Worm (Caenorhabditis elegans): Measurements from ENCODE around the gene Y24D9B.1.

Gene Y24D9B.1

DNA sequence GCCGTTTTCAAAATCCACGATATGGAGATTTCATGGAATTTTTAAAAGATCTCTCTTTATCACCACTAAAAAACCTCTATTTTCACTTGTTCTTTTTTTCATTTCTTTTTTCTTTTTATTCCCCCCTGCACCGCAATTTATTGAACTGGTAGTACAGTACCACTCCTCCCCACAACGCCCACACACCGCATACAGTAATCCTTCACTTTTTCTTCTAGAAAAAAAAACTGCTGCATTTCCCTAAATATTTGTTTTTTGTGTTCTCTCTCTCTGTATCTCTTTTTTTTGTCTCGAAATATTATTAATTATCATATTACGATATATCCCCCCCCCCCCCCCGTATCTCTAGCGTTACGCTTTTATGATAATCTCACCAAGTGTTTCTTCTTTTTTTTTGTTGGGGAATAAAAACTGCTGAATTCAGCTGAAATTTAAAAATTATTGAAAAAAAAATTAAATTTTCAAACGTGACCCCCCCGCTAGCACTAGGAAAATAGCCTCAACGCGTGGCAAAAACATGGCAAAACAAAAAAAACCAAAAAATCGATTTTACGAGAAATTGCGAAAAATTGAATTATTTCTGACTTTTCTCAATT lies at the start of gene Y24D9B.1:
Y24D9B.1 (plus strand) TSS at position 546 of the 596 bp plus-strand sequence.
- TF ChIP-seq saeg-2 (GFP tag; IDR thresholded peaks at IDR 0.05) (no peak), lin-38 (GFP tag; IDR thresholded peaks at IDR 0.05) (peak; percentile 27)

DNA sequence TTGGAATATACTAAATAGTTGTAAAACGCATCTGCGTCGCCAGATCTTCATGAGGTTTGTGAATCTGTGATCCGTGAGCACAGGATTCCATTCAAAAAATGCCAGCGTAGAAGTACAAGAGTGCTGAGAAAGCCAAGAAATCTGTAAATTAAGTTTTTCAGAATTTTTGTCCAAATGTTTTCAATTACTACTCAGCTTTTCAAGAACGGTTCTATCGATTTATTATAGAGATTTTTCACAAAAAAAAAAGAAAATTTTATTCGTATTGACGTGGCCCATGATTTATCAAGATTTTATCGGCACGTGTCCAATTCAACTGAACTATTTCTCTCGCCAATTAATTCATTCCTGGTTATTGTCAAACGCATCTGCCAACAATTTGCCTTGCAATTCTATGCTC lies 47.9 kb upstream of the Y24D9B.1 start, which contains the start of gene F36A4.3:
F36A4.3 (plus strand) TSS at position 301 of the 400 bp plus-strand sequence.
- no peak for TF ChIP-seq mep-1 (tag; optimal IDR thresholded peaks at IDR 0.05)
- peak in 1 of 2 experiments; percentile 73 for TF ChIP-seq unc-62 (GFP tag; optimal IDR thresholded peaks at IDR 0.05 in 1 of 2)
- TF ChIP-seq unc-62 (tag; optimal IDR thresholded peaks at IDR 0.05) = no peak
- TF ChIP-seq fkh-10 (GFP tag; optimal IDR thresholded peaks at IDR 0.05) = no peak

DNA sequence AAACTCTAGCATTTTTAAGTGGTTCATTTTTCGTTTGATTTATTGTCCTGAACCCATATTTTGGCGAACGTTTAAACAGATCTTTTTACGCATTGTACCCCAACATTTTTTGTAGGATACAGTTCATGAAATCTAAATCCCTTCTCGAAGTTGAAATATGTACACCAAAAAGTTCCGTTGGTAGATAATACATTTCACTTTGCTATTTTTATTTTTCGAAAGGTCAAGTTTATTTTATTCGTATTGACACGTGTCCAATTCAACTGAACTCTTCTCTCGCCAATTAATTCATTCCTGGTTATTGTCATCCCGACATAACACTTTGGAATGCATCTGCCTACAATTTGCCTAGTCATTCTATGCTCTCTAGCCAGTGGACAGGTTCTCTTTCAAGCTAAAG lies 46.2 kb upstream of the Y24D9B.1 start, which contains the start of gene F36A4.2:
F36A4.2 (plus strand) TSS at position 301 of the 400 bp plus-strand sequence.
- TF ChIP-seq ZK337.2 (GFP tag; IDR thresholded peaks at IDR 0.05) (no peak), Y105C5A.15 (GFP tag; IDR thresholded peaks at IDR 0.05) (no peak), nhr-25 (tag; optimal IDR thresholded peaks at IDR 0.05; ENCODE audit: borderline replicate concordance, insufficient read depth) (no peak), lin-29 (GFP tag; IDR thresholded peaks at IDR 0.05) (no peak), mdt-29 (GFP tag; IDR thresholded peaks at IDR 0.05) (no peak), aly-2 (tag; optimal IDR thresholded peaks at IDR 0.05) (no peak), nhr-10 (tag; optimal IDR thresholded peaks at IDR 0.05) (no peak), mdl-1 (tag; optimal IDR thresholded peaks at IDR 0.05) (no peak), daf-8 (GFP tag; IDR thresholded peaks at IDR 0.05) (no peak), lsy-2 (tag; optimal IDR thresholded peaks at IDR 0.05) (no peak), cey-2 (tag; optimal IDR thresholded peaks at IDR 0.05; ENCODE audit: borderline replicate concordance, insufficient read depth) (no peak), hlh-30 (tag; optimal IDR thresholded peaks at IDR 0.05; ENCODE audit: insufficient read depth) (no peak), Y5F2A.4 (GFP tag; optimal IDR thresholded peaks at IDR 0.05) (no peak)

DNA sequence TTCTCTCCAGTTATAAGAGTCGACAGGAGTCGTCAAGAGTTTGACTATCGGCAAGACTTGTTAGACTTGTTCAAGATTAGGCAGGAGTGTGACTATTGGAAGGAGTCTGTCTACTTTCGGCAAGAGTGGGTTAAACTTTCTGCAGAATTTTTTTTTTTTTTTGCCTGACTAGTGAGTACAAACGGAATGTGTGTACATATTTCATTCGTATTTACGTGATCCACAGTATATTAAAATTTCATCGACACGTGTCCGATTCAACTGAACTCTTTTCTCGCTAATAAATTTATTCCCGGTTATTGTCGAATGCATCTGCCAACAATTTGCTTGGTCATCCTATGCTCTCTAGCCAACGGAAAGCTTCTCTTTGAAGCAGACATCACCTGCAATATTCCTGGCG lies 45.0 kb upstream of the Y24D9B.1 start, which contains the start of gene F36A4.1:
F36A4.1 (plus strand) TSS at position 301 of the 400 bp plus-strand sequence.
- TF ChIP-seq cey-2 (tag; optimal IDR thresholded peaks at IDR 0.05; ENCODE audit: borderline replicate concordance, insufficient read depth) (no peak), lsy-2 (tag; optimal IDR thresholded peaks at IDR 0.05) (no peak), Y48G9A.11 (GFP tag; IDR thresholded peaks at IDR 0.05) (no peak), lin-39 (tag; optimal IDR thresholded peaks at IDR 0.05) (no peak), mdt-29 (GFP tag; IDR thresholded peaks at IDR 0.05) (no peak), nhr-76 (tag; optimal IDR thresholded peaks at IDR 0.05) (no peak), ceh-62 (tag; optimal IDR thresholded peaks at IDR 0.05) (no peak), nhr-6 (tag; optimal IDR thresholded peaks at IDR 0.05) (no peak), lin-38 (GFP tag; IDR thresholded peaks at IDR 0.05) (no peak), nhr-48 (tag; optimal IDR thresholded peaks at IDR 0.05) (no peak), tra-1 (GFP tag; IDR thresholded peaks at IDR 0.05) (no peak), gei-8 (GFP tag; optimal IDR thresholded peaks at IDR 0.05) (no peak)

DNA sequence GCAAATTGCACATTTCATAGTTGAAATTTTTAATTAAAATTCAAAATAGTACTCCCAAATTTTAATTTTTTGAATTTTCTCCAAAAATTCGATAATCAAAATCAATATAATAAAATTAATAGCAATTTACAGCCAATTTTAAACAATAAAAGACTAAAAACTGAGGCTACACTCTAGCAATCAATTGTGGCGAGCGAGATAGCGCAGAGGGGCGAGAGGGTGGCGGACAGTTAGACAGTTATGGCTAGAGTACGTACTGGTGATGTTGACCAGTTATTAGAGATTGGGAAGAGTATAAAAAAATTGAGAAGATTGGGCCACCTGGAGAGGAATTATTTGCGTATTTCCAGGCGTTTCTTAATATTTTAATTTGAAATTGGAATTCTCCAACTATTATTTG lies 39.5 kb upstream of the Y24D9B.1 start, which contains the start of gene nhr-78:
nhr-78 (minus strand) TSS at position 182 of the 400 bp plus-strand sequence.
- TF ChIP-seq hlh-11 (tag; optimal IDR thresholded peaks at IDR 0.05) = peak; percentile 10
- TF ChIP-seq madf-5 (GFP tag; IDR thresholded peaks at IDR 0.05) = no peak
- TF ChIP-seq ZK337.2 (GFP tag; IDR thresholded peaks at IDR 0.05) = no peak
- no peak for TF ChIP-seq saeg-2 (GFP tag; IDR thresholded peaks at IDR 0.05)
- TF ChIP-seq Y105C5A.15 (GFP tag; IDR thresholded peaks at IDR 0.05) = no peak
- TF ChIP-seq ama-1 (optimal IDR thresholded peaks at IDR 0.05) = no peak
- no peak for TF ChIP-seq hif-1 (tag; optimal IDR thresholded peaks at IDR 0.05)
- TF ChIP-seq ceh-32 (tag; optimal IDR thresholded peaks at IDR 0.05; ENCODE audit: poor library complexity) = no peak
- no peak for TF ChIP-seq zag-1 (tag; optimal IDR thresholded peaks at IDR 0.05)
- no peak for TF ChIP-seq nhr-76 (tag; optimal IDR thresholded peaks at IDR 0.05)
- no peak for TF ChIP-seq ztf-7 (tag; optimal IDR thresholded peaks at IDR 0.05)
- no peak for TF ChIP-seq unc-39 (tag; optimal IDR thresholded peaks at IDR 0.05)
- no peak for TF ChIP-seq lin-29 (GFP tag; IDR thresholded peaks at IDR 0.05)
- TF ChIP-seq lir-3 (tag; optimal IDR thresholded peaks at IDR 0.05) = no peak
- TF ChIP-seq nhr-10 (tag; optimal IDR thresholded peaks at IDR 0.05) = no peak
- TF ChIP-seq mes-2 (tag; optimal IDR thresholded peaks at IDR 0.05; ENCODE audit: poor library complexity, severe bottlenecking) = peak; percentile 70
- TF ChIP-seq nhr-237 (tag; optimal IDR thresholded peaks at IDR 0.05) = no peak
- TF ChIP-seq F44E2.7 (GFP tag; IDR thresholded peaks at IDR 0.05) = no peak
- TF ChIP-seq nhr-11 (tag; optimal IDR thresholded peaks at IDR 0.05) = no peak
- no peak for TF ChIP-seq snpc-1.2 (GFP tag; IDR thresholded peaks at IDR 0.05)
- no peak for TF ChIP-seq aha-1 (tag)
- TF ChIP-seq zfp-3 (GFP tag; conservative IDR thresholded peaks at IDR 0.05) = no peak

Measured in whole organism, L4 larva.